Fruit fly (Drosophila melanogaster) whole organism, embryonic: ENCODE measurements around the gene Larp7.

ENCODE experiments used
- Awh ChIP-seq: fragments of 200-800 bp; sonication (Bioruptor generic); IDR thresholded peaks from 2 replicates; pipeline ENCODE4, ENCODE4 v1.3.6; 2022; ENCODE audit warnings: missing biosample characterization, missing genetic modification characterization
- BEAF-32 ChIP-seq: fragments of 200-800 bp; sonication (Bioruptor generic); optimal IDR thresholded peaks from 3 replicates; lab custom pipeline; 2017; ENCODE audit warnings: missing biosample characterization, missing genetic modification characterization, mild to moderate bottlenecking, moderate library complexity, missing genetic modification reagents
- CG11696 ChIP-seq: fragments of 200-800 bp; sonication (Bioruptor generic); IDR thresholded peaks from 2 replicates; pipeline ENCODE4 v1.3.6; 2022; ENCODE audit warnings: missing biosample characterization, missing genetic modification characterization
- CG12219 ChIP-seq: fragments of 200-800 bp; sonication (Bioruptor generic); optimal IDR thresholded peaks from 3 replicates; lab custom pipeline; 2018; ENCODE audit warnings: missing biosample characterization, mild to moderate bottlenecking, missing genetic modification characterization
- CG13296 ChIP-seq: fragments of 200-800 bp; sonication (Bioruptor generic); optimal IDR thresholded peaks from 3 replicates; lab custom pipeline; 2018; ENCODE audit warnings: missing biosample characterization, mild to moderate bottlenecking, missing genetic modification characterization
- CG13775 ChIP-seq: fragments of 200-800 bp; sonication (Bioruptor generic); optimal IDR thresholded peaks from 3 replicates; lab custom pipeline; 2017; ENCODE audit warnings: missing biosample characterization, mild to moderate bottlenecking, missing genetic modification characterization
- CG15269 ChIP-seq: fragments of 200-800 bp; sonication (Bioruptor generic); optimal IDR thresholded peaks from 2 replicates; lab custom pipeline; 2018; ENCODE audit warnings: missing biosample characterization, mild to moderate bottlenecking, missing genetic modification characterization, moderate library complexity
- CG15601 ChIP-seq: fragments of 200-800 bp; sonication (Bioruptor generic); optimal IDR thresholded peaks from 3 replicates; lab custom pipeline; 2019; ENCODE audit warnings: missing biosample characterization, mild to moderate bottlenecking, missing genetic modification characterization, moderate library complexity
- CG17385 ChIP-seq: fragments of 200-800 bp; sonication (Bioruptor generic); optimal IDR thresholded peaks from 3 replicates; lab custom pipeline; 2018; ENCODE audit warnings: missing biosample characterization, mild to moderate bottlenecking, missing genetic modification characterization
- CG17802 ChIP-seq: fragments of 200-800 bp; sonication (Bioruptor generic); optimal IDR thresholded peaks from 2 replicates; lab custom pipeline; 2018; ENCODE audit warnings: missing biosample characterization, mild to moderate bottlenecking, missing genetic modification characterization, moderate library complexity
- CG17912 ChIP-seq: fragments of 200-800 bp; sonication (Bioruptor generic); optimal IDR thresholded peaks from 2 replicates; lab custom pipeline; 2018; ENCODE audit warnings: missing biosample characterization, mild to moderate bottlenecking, missing genetic modification characterization
- CG30431 ChIP-seq: fragments of 200-800 bp; sonication (Bioruptor generic); optimal IDR thresholded peaks from 2 replicates; lab custom pipeline; 2017; ENCODE audit warnings: missing biosample characterization, missing genetic modification characterization
- CG3163 ChIP-seq: fragments of 200-800 bp; sonication (Bioruptor generic); optimal IDR thresholded peaks from 3 replicates; lab custom pipeline; 2016; ENCODE audit warnings: missing biosample characterization, missing genetic modification characterization
- CG4404 ChIP-seq: fragments of 200-800 bp; sonication (Bioruptor generic); IDR thresholded peaks from 2 replicates; pipeline ENCODE4 v1.3.6; 2022; ENCODE audit warnings: missing biosample characterization, missing genetic modification characterization
- CG6791 ChIP-seq: fragments of 200-800 bp; sonication (Bioruptor generic); IDR thresholded peaks from 3 replicates; pipeline ENCODE4 v1.3.6; 2022; ENCODE audit warnings: missing biosample characterization, missing genetic modification characterization; ENCODE audit not compliant: partially characterized antibody
- CG6813 ChIP-seq: fragments of 200-800 bp; sonication (Bioruptor generic); optimal IDR thresholded peaks from 2 replicates; lab custom pipeline; 2017; ENCODE audit warnings: missing biosample characterization, missing genetic modification characterization, mild to moderate bottlenecking, moderate library complexity, missing genetic modification reagents
- CG8388 ChIP-seq: fragments of 200-800 bp; sonication (Bioruptor generic); optimal IDR thresholded peaks from 2 replicates; lab custom pipeline; 2019; ENCODE audit warnings: missing biosample characterization, mild to moderate bottlenecking, missing genetic modification characterization, moderate library complexity
- CG8478 ChIP-seq: fragments of >200 bp; optimal IDR thresholded peaks from 2 replicates; lab custom pipeline; 2018
- CG9437 ChIP-seq: fragments of 200-800 bp; sonication (Bioruptor generic); optimal IDR thresholded peaks from 2 replicates; lab custom pipeline; 2018; ENCODE audit warnings: missing biosample characterization, mild to moderate bottlenecking, missing genetic modification characterization
- Dad ChIP-seq: fragments of 200-800 bp; sonication (Bioruptor generic); optimal IDR thresholded peaks from 3 replicates; lab custom pipeline; 2016; ENCODE audit warnings: missing biosample characterization, missing genetic modification characterization
- Dip3 ChIP-seq: fragments of 200-800 bp; sonication (Bioruptor generic); optimal IDR thresholded peaks from 3 replicates; lab custom pipeline; 2016; ENCODE audit warnings: missing biosample characterization, missing genetic modification characterization
- Hey ChIP-seq: fragments of 200-800 bp; sonication (Bioruptor generic); optimal IDR thresholded peaks from 3 replicates; lab custom pipeline; 2018; ENCODE audit warnings: missing biosample characterization, mild to moderate bottlenecking, missing genetic modification characterization
- Jarid2 ChIP-seq: fragments of 200-800 bp; sonication (Bioruptor generic); optimal IDR thresholded peaks from 3 replicates; lab custom pipeline; 2017; ENCODE audit warnings: mild to moderate bottlenecking, missing biosample characterization, missing genetic modification reagents, missing genetic modification characterization
- Kr ChIP-seq: fragments of 200-800 bp; sonication (Bioruptor generic); optimal IDR thresholded peaks from 2 replicates; lab custom pipeline; 2017; ENCODE audit warnings: missing biosample characterization, mild to moderate bottlenecking, missing genetic modification characterization
- Lhr ChIP-seq: fragments of 200-800 bp; sonication (Bioruptor generic); optimal IDR thresholded peaks from 3 replicates; lab custom pipeline; 2017; ENCODE audit warnings: mild to moderate bottlenecking, missing biosample characterization, missing genetic modification reagents, missing genetic modification characterization
- MTF-1 ChIP-seq: fragments of 200-800 bp; sonication (Bioruptor generic); optimal IDR thresholded peaks from 2 replicates; lab custom pipeline; 2018; ENCODE audit warnings: missing biosample characterization, mild to moderate bottlenecking, missing genetic modification characterization, borderline replicate concordance
- NC2α ChIP-seq: fragments of 200-800 bp; sonication (Bioruptor generic); optimal IDR thresholded peaks from 2 replicates; lab custom pipeline; 2016; ENCODE audit warnings: missing biosample characterization, missing genetic modification characterization
- PHDP ChIP-seq: fragments of 200-800 bp; sonication (Bioruptor generic); optimal IDR thresholded peaks from 3 replicates; lab custom pipeline; 2018; ENCODE audit warnings: missing biosample characterization, mild to moderate bottlenecking, missing genetic modification characterization, moderate library complexity
- Poxn ChIP-seq: fragments of 200-800 bp; sonication (Bioruptor generic); IDR thresholded peaks from 2 replicates; pipeline ENCODE4 v1.3.6; 2022; ENCODE audit warnings: missing biosample characterization, missing genetic modification characterization
- Rfx ChIP-seq: fragments of 200-800 bp; sonication (Bioruptor generic); IDR thresholded peaks from 2 replicates; pipeline ENCODE4 v1.3.6; 2022; ENCODE audit warnings: missing biosample characterization, missing genetic modification characterization
- Side ChIP-seq: fragments of 200-800 bp; sonication (Bioruptor generic); optimal IDR thresholded peaks from 2 replicates; lab custom pipeline; 2016; ENCODE audit warnings: missing biosample characterization, missing genetic modification characterization
- Sox100B ChIP-seq: fragments of 200-800 bp; sonication (Bioruptor generic); optimal IDR thresholded peaks from 3 replicates; lab custom pipeline; 2018; ENCODE audit warnings: missing biosample characterization, mild to moderate bottlenecking, missing genetic modification characterization
- aop ChIP-seq: fragments of 200-800 bp; sonication (Bioruptor generic); IDR thresholded peaks from 2 replicates; pipeline ENCODE4 v1.3.6; 2022; ENCODE audit warnings: missing biosample characterization, missing genetic modification characterization
- ash1 ChIP-seq: fragments of 200-800 bp; sonication (Bioruptor generic); optimal IDR thresholded peaks from 2 replicates; lab custom pipeline; 2018; ENCODE audit warnings: missing biosample characterization, mild to moderate bottlenecking, missing genetic modification characterization
- cas ChIP-seq: fragments of 200-800 bp; sonication (Bioruptor generic); IDR thresholded peaks from 2 replicates; pipeline ENCODE4 v1.3.6; 2022; ENCODE audit warnings: missing biosample characterization, missing genetic modification characterization
- danr ChIP-seq: fragments of 200-800 bp; sonication (Bioruptor generic); IDR thresholded peaks from 2 replicates; pipeline ENCODE4 v1.3.6; 2022; ENCODE audit warnings: missing biosample characterization, missing genetic modification characterization
- fd102C ChIP-seq: fragments of 200-800 bp; sonication (Bioruptor generic); optimal IDR thresholded peaks from 2 replicates; lab custom pipeline; 2018; ENCODE audit warnings: missing biosample characterization, mild to moderate bottlenecking, missing genetic modification characterization, moderate library complexity
- gfzf ChIP-seq: fragments of 200-800 bp; sonication (Bioruptor generic); optimal IDR thresholded peaks from 2 replicates; lab custom pipeline; 2016; ENCODE audit warnings: missing biosample characterization, mild to moderate bottlenecking, missing genetic modification characterization, moderate library complexity
- gsb ChIP-seq: fragments of 200-800 bp; sonication (Bioruptor generic); IDR thresholded peaks from 2 replicates; pipeline ENCODE4 v1.3.6; 2022; ENCODE audit warnings: missing biosample characterization, missing genetic modification characterization
- gsb-n ChIP-seq: fragments of 200-800 bp; sonication (Bioruptor generic); optimal IDR thresholded peaks from 3 replicates; lab custom pipeline; 2018; ENCODE audit warnings: missing biosample characterization, mild to moderate bottlenecking, missing genetic modification characterization
- maf-S ChIP-seq: fragments of 200-800 bp; sonication (Bioruptor generic); optimal IDR thresholded peaks from 2 replicates; lab custom pipeline; 2016; ENCODE audit warnings: missing biosample characterization, missing genetic modification characterization
- mirr ChIP-seq: fragments of 200-800 bp; sonication (Bioruptor generic); optimal IDR thresholded peaks from 3 replicates; lab custom pipeline; 2018; ENCODE audit warnings: missing biosample characterization, mild to moderate bottlenecking, missing genetic modification characterization
- nau ChIP-seq: fragments of 200-800 bp; sonication (Bioruptor generic); optimal IDR thresholded peaks from 3 replicates; lab custom pipeline; 2017; ENCODE audit warnings: missing biosample characterization, mild to moderate bottlenecking, missing genetic modification characterization, missing genetic modification reagents
- pzg ChIP-seq: fragments of 200-800 bp; sonication (Bioruptor generic); optimal IDR thresholded peaks from 3 replicates; lab custom pipeline; 2018; ENCODE audit warnings: missing biosample characterization, mild to moderate bottlenecking, missing genetic modification characterization, moderate library complexity
- ranshi ChIP-seq: fragments of 200-800 bp; sonication (Bioruptor generic); IDR thresholded peaks from 2 replicates; pipeline ENCODE4 v1.3.6; 2022; ENCODE audit warnings: missing biosample characterization, missing genetic modification characterization
- scrt ChIP-seq: fragments of 200-800 bp; sonication (Bioruptor generic); optimal IDR thresholded peaks from 2 replicates; lab custom pipeline; 2018; ENCODE audit warnings: missing biosample characterization, mild to moderate bottlenecking, missing genetic modification characterization, moderate library complexity
- tna ChIP-seq: fragments of 200-800 bp; sonication (Bioruptor generic); IDR thresholded peaks from 2 replicates; pipeline ENCODE4 v1.3.6; 2022; ENCODE audit warnings: missing biosample characterization, missing genetic modification characterization; ENCODE audit not compliant: partially characterized antibody
- twi ChIP-seq: fragments of 200-800 bp; optimal IDR thresholded peaks from 2 replicates; lab custom pipeline; 2019; ENCODE audit warnings: missing biosample characterization, mild to moderate bottlenecking, missing genetic modification characterization, moderate library complexity
- vvl ChIP-seq: fragments of 200-800 bp; sonication (Bioruptor generic); IDR thresholded peaks from 2 replicates; pipeline ENCODE4 v1.3.6; 2022; ENCODE audit warnings: missing biosample characterization, missing genetic modification characterization
- zfh1 ChIP-seq: fragments of 200-800 bp; sonication (Bioruptor generic); IDR thresholded peaks from 3 replicates; pipeline ENCODE4 v1.3.6; 2022; ENCODE audit warnings: missing biosample characterization, missing genetic modification characterization

Larp7 gene

DNA sequence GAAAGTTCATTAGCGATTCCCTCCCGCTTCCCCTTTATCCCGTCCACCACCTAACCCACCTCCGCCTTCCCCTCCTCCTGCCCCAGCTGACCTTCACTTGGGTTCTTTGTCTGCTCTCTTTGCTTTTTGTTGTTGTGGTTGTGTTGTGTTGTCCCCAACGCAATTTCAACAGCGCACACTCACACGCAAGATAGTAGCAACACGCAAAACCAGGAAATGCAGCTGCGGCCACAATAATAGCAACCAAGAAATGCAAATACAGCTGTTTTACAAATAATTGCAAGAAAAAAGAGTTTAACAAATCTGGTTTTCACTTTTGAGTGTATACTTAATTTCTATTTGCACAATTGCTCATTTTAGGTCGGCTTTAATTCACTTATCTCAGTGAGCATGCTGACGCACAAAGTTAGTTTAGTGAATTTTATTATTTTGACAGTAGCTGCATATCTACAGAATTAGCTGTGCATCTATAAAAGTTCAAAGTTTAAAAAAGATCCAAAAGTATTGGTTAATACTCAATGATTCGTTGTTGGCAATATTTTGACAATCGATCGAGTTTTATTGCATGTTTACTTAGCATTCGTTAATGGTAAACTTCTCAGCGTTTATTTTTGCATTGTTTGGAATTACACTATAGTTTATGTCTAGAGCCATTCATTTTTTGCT lies 7.7 kb downstream of the Larp7 start (continued):
- TF ChIP-seq Poxn (no peak), Kr (no peak), danr (GFP tag; lab: Robert Waterston, UW) (no peak), CG13775 (GFP tag; lab: Kevin White, UChicago) (no peak), MTF-1 (GFP tag; lab: Kevin White, UChicago) (no peak), Sox100B (GFP tag; lab: Kevin White, UChicago) (peak; percentile 34), CG15601 (tag; lab: Kevin White, UChicago) (no peak), zfh1 (GFP tag; lab: Robert Waterston, UW) (peak; percentile 55; the same call in 2 of the 3 replicates), CG3163 (GFP tag; lab: Kevin White, UChicago) (no peak), Awh (GFP tag; lab: Robert Waterston, UW) (no peak), CG9437 (GFP tag; lab: Kevin White, UChicago) (peak; percentile 7), CG17802 (tag; lab: Kevin White, UChicago) (no peak), pzg (GFP tag; lab: Kevin White, UChicago) (no peak), tna (no peak), CG30431 (GFP tag; lab: Kevin White, UChicago) (no peak), CG15269 (tag; lab: Kevin White, UChicago) (peak; percentile 42), CG13296 (GFP tag; lab: Kevin White, UChicago) (no peak), ranshi (GFP tag; lab: Robert Waterston, UW) (no peak), PHDP (tag; lab: Kevin White, UChicago) (no peak), gsb (GFP tag; lab: Robert Waterston, UW) (no peak), fd102C (GFP tag; lab: Kevin White, UChicago) (no peak), aop (GFP tag; lab: Robert Waterston, UW) (no peak), vvl (0 out of 2 replicates have a peak, but pooled peaks have one; percentile 19), twi (tag; lab: Kevin White, UChicago) (no peak), CG6791 (GFP tag; lab: Robert Waterston, UW) (no peak), gfzf (GFP tag; lab: Kevin White, UChicago) (no peak), Jarid2 (GFP tag; lab: Kevin White, UChicago) (no peak), maf-S (GFP tag; lab: Kevin White, UChicago) (no peak), scrt (GFP tag; lab: Kevin White, UChicago) (no peak), CG6813 (GFP tag; lab: Kevin White, UChicago) (no peak), CG17385 (GFP tag; lab: Kevin White, UChicago) (peak; percentile 4), Lhr (GFP tag; lab: Kevin White, UChicago) (no peak), NC2α (no peak), Dad (no peak), CG4404 (GFP tag; lab: Robert Waterston, UW) (no peak), cas (GFP tag; lab: Robert Waterston, UW) (no peak), Dip3 (GFP tag; lab: Kevin White, UChicago) (no peak), Side (GFP tag; lab: Kevin White, UChicago) (no peak), CG17912 (GFP tag; lab: Kevin White, UChicago) (no peak), CG8478 (lab: Kevin White, UChicago) (no peak), Rfx (GFP tag; lab: Robert Waterston, UW) (no peak), gsb-n (tag; lab: Kevin White, UChicago) (no peak), Hey (tag; lab: Kevin White, UChicago) (no peak), nau (no peak), CG8388 (GFP tag; lab: Kevin White, UChicago) (peak; percentile 11), CG12219 (no peak), BEAF-32 (GFP tag; lab: Kevin White, UChicago) (no peak), ash1 (GFP tag; lab: Kevin White, UChicago) (no peak), CG11696 (GFP tag; lab: Robert Waterston, UW) (peak; percentile 95), mirr (GFP tag; lab: Kevin White, UChicago) (no peak)
